Comparison of ENCODE assay signal across 1 fruit fly cellular context in the genomic region with DNA sequence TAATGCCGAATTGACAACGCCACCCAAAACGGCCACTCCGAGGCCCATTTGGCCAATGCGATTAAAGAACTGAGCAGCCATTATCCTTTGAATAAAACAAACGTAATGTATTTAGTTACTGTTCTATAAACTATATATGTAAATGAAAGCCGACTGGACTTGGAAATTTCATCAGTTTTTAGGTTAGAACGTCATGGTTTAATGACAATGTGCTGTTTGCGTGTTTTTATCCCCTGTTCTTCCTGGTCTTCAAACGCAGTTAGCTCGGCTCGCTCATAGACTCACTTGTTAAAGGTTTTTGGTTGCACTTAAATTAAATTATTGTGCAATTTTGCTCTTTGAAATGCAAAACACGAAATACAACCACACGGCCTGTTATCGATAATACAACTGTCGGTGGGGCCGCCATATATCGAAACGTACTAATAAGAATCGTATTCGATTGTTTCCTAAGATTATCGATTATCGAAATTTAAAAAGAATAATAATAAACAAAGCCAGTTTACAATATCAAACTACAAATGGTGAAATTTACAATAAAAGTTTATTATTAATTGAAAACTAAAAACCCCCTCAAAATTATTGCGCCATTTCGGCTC.
TF ChIP-seq lines count a peak whose summit lies in the region.

A gene (minus strand): TSS at position 398 of the 599 bp plus-strand sequence.

TF ChIP-seq in whole organism, embryonic, 481 proteins besides CTCF, POLR2A, EP300 and RAD21 (continued from another document and continues in another):
- peak; percentile 92 for TF ChIP-seq hb (GFP tag; IDR thresholded peaks at IDR 0.05; lab: Robert Waterston, UW; ENCODE audit: partially characterized antibody)
- TF ChIP-seq E2f2 (GFP tag; IDR thresholded peaks at IDR 0.05; lab: Robert Waterston, UW), result peak; percentile 88
- no peak for TF ChIP-seq stc (GFP tag; IDR thresholded peaks at IDR 0.05; lab: Robert Waterston, UW)
- TF ChIP-seq CG33557 (GFP tag; optimal IDR thresholded peaks at IDR 0.05; lab: Kevin White, UChicago), result no peak
- no peak for TF ChIP-seq CG3163 (GFP tag; optimal IDR thresholded peaks at IDR 0.05; lab: Kevin White, UChicago)
- no peak for TF ChIP-seq bcd (GFP tag; optimal IDR thresholded peaks at IDR 0.05; lab: Kevin White, UChicago)
- no peak for TF ChIP-seq CoRest (tag; optimal IDR thresholded peaks at IDR 0.05; lab: Kevin White, UChicago)
- TF ChIP-seq Rfx (GFP tag; IDR thresholded peaks at IDR 0.05; lab: Robert Waterston, UW), result no peak
- no peak for TF ChIP-seq Ets65A (GFP tag; lab: Kevin White, UChicago)
- no peak for TF ChIP-seq CG11695 (GFP tag; IDR thresholded peaks at IDR 0.05; lab: Robert Waterston, UW)
- TF ChIP-seq CG30020 (tag; optimal IDR thresholded peaks at IDR 0.05; lab: Kevin White, UChicago), result peak; percentile 1
- TF ChIP-seq CG8765 (GFP tag; IDR thresholded peaks at IDR 0.05; lab: Robert Waterston, UW), result no peak
- peak; percentile 18 for TF ChIP-seq phol (tag; optimal IDR thresholded peaks at IDR 0.05; lab: Kevin White, UChicago)
- no peak for TF ChIP-seq Fer3 (tag; optimal IDR thresholded peaks at IDR 0.05; lab: Kevin White, UChicago)
- TF ChIP-seq Doc3 (GFP tag; IDR thresholded peaks at IDR 0.05; lab: Robert Waterston, UW; ENCODE audit: partially characterized antibody), result peak; percentile 76
- TF ChIP-seq Xbp1 (GFP tag; optimal IDR thresholded peaks at IDR 0.05; lab: Kevin White, UChicago), result no peak
- TF ChIP-seq CG7928 (GFP tag; optimal IDR thresholded peaks at IDR 0.05; lab: Kevin White, UChicago), result no peak
- no peak for TF ChIP-seq kah (GFP tag; optimal IDR thresholded peaks at IDR 0.05; lab: Kevin White, UChicago)
- peak; percentile 99 for TF ChIP-seq nerfin-2 (GFP tag; IDR thresholded peaks at IDR 0.05; lab: Robert Waterston, UW; ENCODE audit: partially characterized antibody)
- TF ChIP-seq emc (GFP tag; optimal IDR thresholded peaks at IDR 0.05; lab: Kevin White, UChicago), result no peak
- peak; percentile 16 for TF ChIP-seq CG14710 (tag; optimal IDR thresholded peaks at IDR 0.05; lab: Kevin White, UChicago)
- TF ChIP-seq CG31224 (GFP tag; IDR thresholded peaks at IDR 0.05; lab: Robert Waterston, UW), result no peak
- TF ChIP-seq Side (GFP tag; optimal IDR thresholded peaks at IDR 0.05; lab: Kevin White, UChicago), result no peak
- TF ChIP-seq trh (GFP tag; optimal IDR thresholded peaks at IDR 0.05; lab: Kevin White, UChicago), result no peak
- TF ChIP-seq CG17385 (GFP tag; optimal IDR thresholded peaks at IDR 0.05; lab: Kevin White, UChicago), result no peak
- TF ChIP-seq CG14050 (GFP tag; IDR thresholded peaks at IDR 0.05; lab: Robert Waterston, UW), result no peak
- no peak for TF ChIP-seq ken (GFP tag; IDR thresholded peaks at IDR 0.05; lab: Robert Waterston, UW)
- TF ChIP-seq cas (GFP tag; IDR thresholded peaks at IDR 0.05; lab: Robert Waterston, UW), result no peak
- TF ChIP-seq CG5180 (GFP tag; optimal IDR thresholded peaks at IDR 0.05; lab: Kevin White, UChicago), result no peak
- peak; percentile 95 for TF ChIP-seq zen2 (GFP tag; IDR thresholded peaks at IDR 0.05; lab: Robert Waterston, UW; ENCODE audit: partially characterized antibody)
- TF ChIP-seq sisA (GFP tag; IDR thresholded peaks at IDR 0.05; lab: Robert Waterston, UW), result no peak
- peak; percentile 85 for TF ChIP-seq Dll (GFP tag; IDR thresholded peaks at IDR 0.05; lab: Robert Waterston, UW; ENCODE audit: partially characterized antibody)
- peak; percentile 60 for TF ChIP-seq BEAF-32 (GFP tag; optimal IDR thresholded peaks at IDR 0.05; lab: Kevin White, UChicago)
- no peak for TF ChIP-seq dysf (GFP tag; IDR thresholded peaks at IDR 0.05; lab: Robert Waterston, UW)
- peak; percentile 93 for TF ChIP-seq mld (GFP tag; IDR thresholded peaks at IDR 0.05; lab: Robert Waterston, UW; ENCODE audit: partially characterized antibody)
- no peak for TF ChIP-seq CG12391 (tag; optimal IDR thresholded peaks at IDR 0.05; lab: Kevin White, UChicago)
- peak; percentile 97 for TF ChIP-seq CG11560 (tag; IDR thresholded peaks at IDR 0.05; lab: Robert Waterston, UW)
- TF ChIP-seq CG33213 (GFP tag; optimal IDR thresholded peaks at IDR 0.05; lab: Kevin White, UChicago), result no peak
- TF ChIP-seq CG34422 (GFP tag; IDR thresholded peaks at IDR 0.05; lab: Robert Waterston, UW), result peak; percentile 69; the same call in 1 of the 3 replicates
- TF ChIP-seq Ptx1 (GFP tag; IDR thresholded peaks at IDR 0.05; lab: Robert Waterston, UW), result no peak
- no peak for TF ChIP-seq CG11696 (GFP tag; IDR thresholded peaks at IDR 0.05; lab: Robert Waterston, UW)
- no peak for TF ChIP-seq pb (GFP tag; optimal IDR thresholded peaks at IDR 0.05; lab: Kevin White, UChicago)
- TF ChIP-seq Dref (GFP tag; IDR thresholded peaks at IDR 0.05; lab: Robert Waterston, UW), result peak; percentile 89
- no peak for TF ChIP-seq Six4 (GFP tag; optimal IDR thresholded peaks at IDR 0.05; lab: Kevin White, UChicago)
- peak; percentile 95 for TF ChIP-seq CG7963 (GFP tag; IDR thresholded peaks at IDR 0.05; lab: Robert Waterston, UW; ENCODE audit: partially characterized antibody)
- no peak for TF ChIP-seq lbe (GFP tag; optimal IDR thresholded peaks at IDR 0.05; lab: Kevin White, UChicago)
- TF ChIP-seq Sox100B (GFP tag; optimal IDR thresholded peaks at IDR 0.05; lab: Kevin White, UChicago), result no peak
- TF ChIP-seq Pdp1 (GFP tag; optimal IDR thresholded peaks at IDR 0.05; lab: Kevin White, UChicago), result peak in 1 of 2 experiments; percentile 87
- no peak for TF ChIP-seq HHEX (GFP tag; optimal IDR thresholded peaks at IDR 0.05; lab: Kevin White, UChicago)
- no peak for TF ChIP-seq chm (GFP tag; IDR thresholded peaks at IDR 0.05; lab: Robert Waterston, UW)
- no peak for TF ChIP-seq sr (GFP tag; IDR thresholded peaks at IDR 0.05; lab: Robert Waterston, UW)
- peak; percentile 84 for TF ChIP-seq CG16813 (GFP tag; IDR thresholded peaks at IDR 0.05; lab: Robert Waterston, UW; ENCODE audit: partially characterized antibody)
- no peak for TF ChIP-seq nerfin-1 (tag; optimal IDR thresholded peaks at IDR 0.05; lab: Kevin White, UChicago)
- no peak for TF ChIP-seq CG9727 (GFP tag; optimal IDR thresholded peaks at IDR 0.05; lab: Kevin White, UChicago)
- peak; percentile 93 for TF ChIP-seq CG14860 (GFP tag; IDR thresholded peaks at IDR 0.05; lab: Robert Waterston, UW; ENCODE audit: partially characterized antibody)
- TF ChIP-seq tna (GFP tag; IDR thresholded peaks at IDR 0.05; lab: Robert Waterston, UW; ENCODE audit: partially characterized antibody), result peak; percentile 98
- TF ChIP-seq Hmr (GFP tag; optimal IDR thresholded peaks at IDR 0.05; lab: Kevin White, UChicago), result no peak
- no peak for TF ChIP-seq CG16779 (GFP tag; IDR thresholded peaks at IDR 0.05; lab: Robert Waterston, UW)
- peak; percentile 98 for TF ChIP-seq bigmax (GFP tag; optimal IDR thresholded peaks at IDR 0.05; lab: Kevin White, UChicago)
- no peak for TF ChIP-seq zen (tag; optimal IDR thresholded peaks at IDR 0.05; lab: Kevin White, UChicago)
- TF ChIP-seq ase (GFP tag; IDR thresholded peaks at IDR 0.05; lab: Robert Waterston, UW), result no peak
- no peak for TF ChIP-seq btn (GFP tag; optimal IDR thresholded peaks at IDR 0.05; lab: Kevin White, UChicago)
- no peak for TF ChIP-seq br (optimal IDR thresholded peaks at IDR 0.05; lab: Kevin White, UChicago)
- no peak for TF ChIP-seq Bdp1 (GFP tag; optimal IDR thresholded peaks at IDR 0.05; lab: Kevin White, UChicago)
- TF ChIP-seq unc-4 (GFP tag; IDR thresholded peaks at IDR 0.05; lab: Robert Waterston, UW; ENCODE audit: partially characterized antibody), result peak; percentile 75
- TF ChIP-seq pho (GFP tag; optimal IDR thresholded peaks at IDR 0.05; lab: Kevin White, UChicago), result no peak
- TF ChIP-seq CG17328 (GFP tag; IDR thresholded peaks at IDR 0.05; lab: Robert Waterston, UW), result no peak
- TF ChIP-seq CHES-1-like (GFP tag; optimal IDR thresholded peaks at IDR 0.05; lab: Kevin White, UChicago), result no peak
- no peak for TF ChIP-seq Jarid2 (GFP tag; optimal IDR thresholded peaks at IDR 0.05; lab: Kevin White, UChicago)
- TF ChIP-seq crp (GFP tag; optimal IDR thresholded peaks at IDR 0.05; lab: Kevin White, UChicago), result peak in 1 of 2 experiments; percentile 16
- peak; percentile 84 for TF ChIP-seq Scr (GFP tag; IDR thresholded peaks at IDR 0.05; lab: Robert Waterston, UW; ENCODE audit: partially characterized antibody)
- no peak for TF ChIP-seq CG2889 (GFP tag; IDR thresholded peaks at IDR 0.05; lab: Robert Waterston, UW)
- no peak for TF ChIP-seq CG4424 (GFP tag; optimal IDR thresholded peaks at IDR 0.05; lab: Kevin White, UChicago)
- peak; percentile 87 for TF ChIP-seq Bgb (GFP tag; IDR thresholded peaks at IDR 0.05; lab: Robert Waterston, UW; ENCODE audit: partially characterized antibody)
- TF ChIP-seq D19B (GFP tag; optimal IDR thresholded peaks at IDR 0.05; lab: Kevin White, UChicago), result no peak
- TF ChIP-seq insv (GFP tag; optimal IDR thresholded peaks at IDR 0.05; lab: Kevin White, UChicago), result peak in 1 of 2 experiments; percentile 87
- TF ChIP-seq Lhr (GFP tag; optimal IDR thresholded peaks at IDR 0.05; lab: Kevin White, UChicago), result no peak
- TF ChIP-seq H2.0 (GFP tag; IDR thresholded peaks at IDR 0.05; lab: Robert Waterston, UW), result no peak
- TF ChIP-seq tll (GFP tag; optimal IDR thresholded peaks at IDR 0.05; lab: Kevin White, UChicago), result no peak
- no peak for TF ChIP-seq Adf1 (GFP tag; IDR thresholded peaks at IDR 0.05; lab: Robert Waterston, UW)
- no peak for TF ChIP-seq Neu2 (GFP tag; optimal IDR thresholded peaks at IDR 0.05; lab: Kevin White, UChicago; ENCODE audit: borderline replicate concordance)
- TF ChIP-seq aop (GFP tag; IDR thresholded peaks at IDR 0.05; lab: Robert Waterston, UW), result no peak
- TF ChIP-seq NfI (GFP tag; optimal IDR thresholded peaks at IDR 0.05; lab: Kevin White, UChicago), result no peak
- TF ChIP-seq Abd-B (GFP tag; optimal IDR thresholded peaks at IDR 0.05; lab: Kevin White, UChicago), result no peak
- TF ChIP-seq Sry-δ (GFP tag; optimal IDR thresholded peaks at IDR 0.05; lab: Kevin White, UChicago), result peak; percentile 65
- no peak for TF ChIP-seq Asciz (GFP tag; optimal IDR thresholded peaks at IDR 0.05; lab: Kevin White, UChicago)
- no peak for TF ChIP-seq Awh (GFP tag; IDR thresholded peaks at IDR 0.05; lab: Robert Waterston, UW)
- TF ChIP-seq unpg (GFP tag; optimal IDR thresholded peaks at IDR 0.05; lab: Kevin White, UChicago), result no peak
- 0 out of 2 replicates have a peak, but pooled peaks have one; percentile 6 for TF ChIP-seq Atf6 (GFP tag; IDR thresholded peaks at IDR 0.05; lab: Robert Waterston, UW)
- TF ChIP-seq toy (GFP tag; IDR thresholded peaks at IDR 0.05; lab: Robert Waterston, UW), result no peak
- no peak for TF ChIP-seq ewg (GFP tag; optimal IDR thresholded peaks at IDR 0.05; lab: Kevin White, UChicago)
- no peak for TF ChIP-seq hkb (optimal IDR thresholded peaks at IDR 0.05; lab: Kevin White, UChicago)
- no peak for TF ChIP-seq hkb (GFP tag; IDR thresholded peaks at IDR 0.05; lab: Robert Waterston, UW)
- TF ChIP-seq CG6791 (GFP tag; IDR thresholded peaks at IDR 0.05; lab: Robert Waterston, UW; ENCODE audit: partially characterized antibody), result peak; percentile 91
- no peak for TF ChIP-seq Gsc (GFP tag; IDR thresholded peaks at IDR 0.05; lab: Robert Waterston, UW)
- TF ChIP-seq sug (tag; optimal IDR thresholded peaks at IDR 0.05; lab: Kevin White, UChicago), result peak; percentile 85
- TF ChIP-seq CrebB (tag; optimal IDR thresholded peaks at IDR 0.05; lab: Kevin White, UChicago), result no peak
- TF ChIP-seq CG17829 (tag; optimal IDR thresholded peaks at IDR 0.05; lab: Kevin White, UChicago), result no peak
- no peak for TF ChIP-seq TFAM (GFP tag; optimal IDR thresholded peaks at IDR 0.05; lab: Kevin White, UChicago)
- TF ChIP-seq sob (GFP tag; IDR thresholded peaks at IDR 0.05; lab: Robert Waterston, UW), result no peak
- TF ChIP-seq Blimp-1 (GFP tag; optimal IDR thresholded peaks at IDR 0.05; lab: Kevin White, UChicago), result no peak
- TF ChIP-seq knrl (GFP tag; IDR thresholded peaks at IDR 0.05; lab: Robert Waterston, UW; ENCODE audit: partially characterized antibody), result peak; percentile 59; the same call in 2 of the 3 replicates
- peak; percentile 72 for TF ChIP-seq hbn (GFP tag; IDR thresholded peaks at IDR 0.05; lab: Robert Waterston, UW; ENCODE audit: partially characterized antibody)
- no peak for TF ChIP-seq CG8944 (GFP tag; optimal IDR thresholded peaks at IDR 0.05; lab: Kevin White, UChicago)
- TF ChIP-seq row (GFP tag; IDR thresholded peaks at IDR 0.05; lab: Robert Waterston, UW), result no peak
- no peak for TF ChIP-seq CG8924 (tag; optimal IDR thresholded peaks at IDR 0.05; lab: Kevin White, UChicago)
- no peak for TF ChIP-seq maf-S (GFP tag; optimal IDR thresholded peaks at IDR 0.05; lab: Kevin White, UChicago)
- TF ChIP-seq ab (GFP tag; optimal IDR thresholded peaks at IDR 0.05; lab: Kevin White, UChicago), result no peak
- peak; percentile 94 for TF ChIP-seq CG34224 (GFP tag; IDR thresholded peaks at IDR 0.05; lab: Robert Waterston, UW; ENCODE audit: partially characterized antibody)
- no peak for TF ChIP-seq CG6854 (GFP tag; optimal IDR thresholded peaks at IDR 0.05; lab: Kevin White, UChicago)
- peak; percentile 90 for TF ChIP-seq CG13287 (GFP tag; IDR thresholded peaks at IDR 0.05; lab: Robert Waterston, UW; ENCODE audit: partially characterized antibody)
- no peak for TF ChIP-seq cwo (GFP tag; optimal IDR thresholded peaks at IDR 0.05; lab: Kevin White, UChicago)
- TF ChIP-seq HLH4C (GFP tag; IDR thresholded peaks at IDR 0.05; lab: Robert Waterston, UW; ENCODE audit: partially characterized antibody), result peak; percentile 98
- TF ChIP-seq exex (tag; optimal IDR thresholded peaks at IDR 0.05; lab: Kevin White, UChicago), result no peak
- peak; percentile 37 for TF ChIP-seq trem (tag; optimal IDR thresholded peaks at IDR 0.05; lab: Kevin White, UChicago)
- TF ChIP-seq CG10462 (GFP tag; optimal IDR thresholded peaks at IDR 0.05; lab: Kevin White, UChicago), result no peak
- no peak for TF ChIP-seq CG1529 (GFP tag; optimal IDR thresholded peaks at IDR 0.05; lab: Kevin White, UChicago)
- TF ChIP-seq vnd (GFP tag; IDR thresholded peaks at IDR 0.05; lab: Robert Waterston, UW; ENCODE audit: partially characterized antibody), result peak; percentile 87
- no peak for TF ChIP-seq ci (GFP tag; IDR thresholded peaks at IDR 0.05; lab: Robert Waterston, UW)
- no peak for TF ChIP-seq org-1 (GFP tag; optimal IDR thresholded peaks at IDR 0.05; lab: Kevin White, UChicago)
- TF ChIP-seq D19A (tag; optimal IDR thresholded peaks at IDR 0.05; lab: Kevin White, UChicago), result no peak
- TF ChIP-seq vvl (GFP tag; IDR thresholded peaks at IDR 0.05; lab: Robert Waterston, UW), result peak; percentile 27; the same call in 1 of the 2 replicates
- no peak for TF ChIP-seq CG4360 (GFP tag; IDR thresholded peaks at IDR 0.05; lab: Robert Waterston, UW)
- peak; percentile 71; the same call in 2 of the 4 replicates for TF ChIP-seq chinmo (GFP tag; IDR thresholded peaks at IDR 0.05; lab: Robert Waterston, UW; ENCODE audit: partially characterized antibody)
- peak; percentile 78; the same call in 1 of the 2 replicates for TF ChIP-seq amos (GFP tag; IDR thresholded peaks at IDR 0.05; lab: Robert Waterston, UW; ENCODE audit: partially characterized antibody)
